Fruit fly (Drosophila melanogaster) whole organism, embryonic: Measurements from ENCODE around the gene GABA-B-R2.

ENCODE experiments used
- Adf1 ChIP-seq: fragments of 200-800 bp; sonication (Bioruptor generic); IDR thresholded peaks from 2 replicates; pipeline ENCODE4 v1.3.6; 2022; ENCODE audit warnings: missing biosample characterization, missing genetic modification characterization
- BtbVII ChIP-seq: fragments of 200-800 bp; sonication (Bioruptor generic); optimal IDR thresholded peaks from 3 replicates; lab custom pipeline; 2017; ENCODE audit warnings: missing biosample characterization, mild to moderate bottlenecking, missing genetic modification characterization
- CG10321 ChIP-seq: fragments of 200-800 bp; sonication (Bioruptor generic); IDR thresholded peaks from 2 replicates; pipeline ENCODE4 v1.3.6; 2022; ENCODE audit warnings: missing biosample characterization, missing genetic modification characterization
- CG10654 ChIP-seq: fragments of 200-800 bp; sonication (Bioruptor generic); optimal IDR thresholded peaks from 2 replicates; lab custom pipeline; 2016; ENCODE audit warnings: missing biosample characterization, missing genetic modification characterization
- CG11504 ChIP-seq: fragments of 200-800 bp; sonication (Bioruptor generic); optimal IDR thresholded peaks from 3 replicates; lab custom pipeline; 2019; ENCODE audit warnings: missing biosample characterization, mild to moderate bottlenecking, missing genetic modification characterization, moderate library complexity
- CG12236 ChIP-seq: fragments of 200-800 bp; sonication (Bioruptor generic); optimal IDR thresholded peaks from 2 replicates; lab custom pipeline; 2016; ENCODE audit warnings: missing biosample characterization, missing genetic modification characterization
- CG13296 ChIP-seq: fragments of 200-800 bp; sonication (Bioruptor generic); optimal IDR thresholded peaks from 3 replicates; lab custom pipeline; 2018; ENCODE audit warnings: missing biosample characterization, mild to moderate bottlenecking, missing genetic modification characterization
- CG16779 ChIP-seq: fragments of 200-800 bp; sonication (Bioruptor generic); IDR thresholded peaks from 2 replicates; pipeline ENCODE4 v1.3.6; 2022; ENCODE audit warnings: missing biosample characterization, missing genetic modification characterization
- CG18011 ChIP-seq: fragments of 200-800 bp; sonication (Bioruptor generic); optimal IDR thresholded peaks from 2 replicates; lab custom pipeline; 2017; ENCODE audit warnings: missing biosample characterization, missing genetic modification characterization, mild to moderate bottlenecking, moderate library complexity, missing genotype
- CG3726 ChIP-seq: fragments of 200-800 bp; sonication (Bioruptor generic); IDR thresholded peaks from 3 replicates; pipeline ENCODE4, ENCODE4 v1.3.6; 2022; ENCODE audit warnings: missing biosample characterization, missing genetic modification characterization
- CG4328 ChIP-seq: fragments of 200-800 bp; sonication (Bioruptor generic); optimal IDR thresholded peaks from 3 replicates; lab custom pipeline; 2017; ENCODE audit warnings: missing biosample characterization, missing genetic modification reagents, missing genetic modification characterization
- CG6272 ChIP-seq: fragments of 200-800 bp; sonication (Bioruptor generic); IDR thresholded peaks from 2 replicates; pipeline ENCODE4 v1.3.6; 2022; ENCODE audit warnings: missing biosample characterization, missing genetic modification characterization
- CG8478 ChIP-seq: fragments of >200 bp; optimal IDR thresholded peaks from 2 replicates; lab custom pipeline; 2018
- CG9437 ChIP-seq: fragments of 200-800 bp; sonication (Bioruptor generic); optimal IDR thresholded peaks from 2 replicates; lab custom pipeline; 2018; ENCODE audit warnings: missing biosample characterization, mild to moderate bottlenecking, missing genetic modification characterization
- CG9727 ChIP-seq: fragments of 200-800 bp; sonication (Bioruptor generic); optimal IDR thresholded peaks from 3 replicates; lab custom pipeline; 2017; ENCODE audit warnings: missing biosample characterization, mild to moderate bottlenecking, missing genetic modification characterization
- D19B ChIP-seq: fragments of 200-800 bp; sonication (Bioruptor generic); optimal IDR thresholded peaks from 2 replicates; lab custom pipeline; 2017; ENCODE audit warnings: missing biosample characterization, mild to moderate bottlenecking, missing genetic modification characterization
- Dp ChIP-seq: fragments of 200-800 bp; sonication (Bioruptor generic); optimal IDR thresholded peaks from 2 replicates; lab custom pipeline; 2018; ENCODE audit warnings: missing biosample characterization, mild to moderate bottlenecking, missing genetic modification characterization, moderate library complexity
- E2f1 ChIP-seq: fragments of 200-800 bp; sonication (Bioruptor generic); IDR thresholded peaks from 2 replicates; pipeline ENCODE4 v1.3.6; 2022; ENCODE audit warnings: missing biosample characterization, missing genetic modification characterization
- Eip74EF ChIP-seq, 2 experiments: fragments of 200-800 bp in 1 of 2; fragments of >200 bp in 1 of 2; sonication (Bioruptor generic) in 1 of 2; optimal IDR thresholded peaks; 2 replicates each; lab custom pipeline; 2017 to 2019; ENCODE audit warnings: missing biosample characterization in 2 of 2, missing genetic modification characterization in 2 of 2, mild to moderate bottlenecking in 1 of 2, moderate library complexity in 1 of 2
- Ets65A ChIP-seq: fragments of 200-800 bp; sonication (Bioruptor generic); peaks from one replicate; lab custom pipeline; 2016; ENCODE audit warnings: missing biosample characterization, missing genetic modification characterization
- Fer3 ChIP-seq: fragments of 200-800 bp; sonication (Bioruptor generic); optimal IDR thresholded peaks from 2 replicates; lab custom pipeline; 2018; ENCODE audit warnings: missing biosample characterization, mild to moderate bottlenecking, missing genetic modification characterization, moderate library complexity
- H2.0 ChIP-seq: fragments of 200-800 bp; sonication (Bioruptor generic); IDR thresholded peaks from 2 replicates; pipeline ENCODE4 v1.3.6; 2022; ENCODE audit warnings: missing biosample characterization, missing genetic modification characterization
- HHEX ChIP-seq: fragments of 200-800 bp; sonication (Bioruptor generic); optimal IDR thresholded peaks from 3 replicates; lab custom pipeline; 2017; ENCODE audit warnings: missing biosample characterization, mild to moderate bottlenecking, missing genetic modification characterization, missing genetic modification reagents
- Med ChIP-seq: fragments of 200-800 bp; sonication (Bioruptor generic); peaks from one replicate; lab custom pipeline; 2016; ENCODE audit warnings: missing biosample characterization, missing genetic modification characterization, mild to moderate bottlenecking, inconsistent platforms, moderate library complexity
- Optix ChIP-seq: fragments of 200-800 bp; sonication (Bioruptor generic); IDR thresholded peaks from 3 replicates; pipeline ENCODE4 v1.3.6; 2022; ENCODE audit warnings: missing biosample characterization, missing genetic modification characterization
- Rfx ChIP-seq: fragments of 200-800 bp; sonication (Bioruptor generic); IDR thresholded peaks from 2 replicates; pipeline ENCODE4 v1.3.6; 2022; ENCODE audit warnings: missing biosample characterization, missing genetic modification characterization
- abd-A ChIP-seq: fragments of 200-800 bp; sonication (Bioruptor generic); optimal IDR thresholded peaks from 3 replicates; lab custom pipeline; 2019; ENCODE audit warnings: missing biosample characterization, mild to moderate bottlenecking, missing genetic modification characterization, moderate library complexity
- al ChIP-seq: fragments of 200-800 bp; sonication (Bioruptor generic); IDR thresholded peaks from 2 replicates; pipeline ENCODE4 v1.3.6; 2022; ENCODE audit warnings: missing biosample characterization, missing genetic modification characterization
- chinmo ChIP-seq: fragments of 200-800 bp; sonication (Bioruptor generic); IDR thresholded peaks from 4 replicates; pipeline ENCODE4 v1.3.6; 2022; ENCODE audit warnings: missing biosample characterization, missing genetic modification characterization; ENCODE audit not compliant: partially characterized antibody
- crol ChIP-seq: fragments of 200-800 bp; sonication (Bioruptor generic); IDR thresholded peaks from 2 replicates; pipeline ENCODE4 v1.3.6; 2022; ENCODE audit warnings: missing biosample characterization, missing genetic modification characterization
- dysf ChIP-seq: fragments of 200-800 bp; sonication (Bioruptor generic); IDR thresholded peaks from 3 replicates; pipeline ENCODE4 v1.3.6; 2022; ENCODE audit warnings: missing biosample characterization, missing genetic modification characterization
- kah ChIP-seq: fragments of 200-800 bp; sonication (Bioruptor generic); optimal IDR thresholded peaks from 2 replicates; lab custom pipeline; 2018; ENCODE audit warnings: missing biosample characterization, mild to moderate bottlenecking, missing genetic modification characterization
- kni ChIP-seq: fragments of 200-800 bp; sonication (Bioruptor generic); optimal IDR thresholded peaks from 3 replicates; lab custom pipeline; 2017; ENCODE audit warnings: mild to moderate bottlenecking, missing biosample characterization, missing genetic modification reagents, missing genetic modification characterization
- nerfin-1 ChIP-seq: fragments of 200-800 bp; sonication (Bioruptor generic); optimal IDR thresholded peaks from 3 replicates; lab custom pipeline; 2019; ENCODE audit warnings: missing biosample characterization, mild to moderate bottlenecking, missing genetic modification characterization, moderate library complexity
- nom ChIP-seq: fragments of 200-800 bp; sonication (Bioruptor generic); optimal IDR thresholded peaks from 2 replicates; lab custom pipeline; 2017; ENCODE audit warnings: missing biosample characterization, missing genetic modification characterization, mild to moderate bottlenecking, moderate library complexity, missing genetic modification reagents
- onecut ChIP-seq: fragments of 200-800 bp; sonication (Bioruptor generic); IDR thresholded peaks from 2 replicates; pipeline ENCODE4 v1.3.6; 2022; ENCODE audit warnings: missing biosample characterization, missing genetic modification characterization
- pan ChIP-seq, 4 experiments: fragments of >200 bp in 3 of 4; fragments of 200-800 bp in 1 of 4; sonication (Bioruptor generic) in 1 of 4; optimal IDR thresholded peaks in 3 of 4; IDR thresholded peaks in 1 of 4; 2 replicates each; pipeline versions ENCODE4 v1.3.6 to Lab custom; 2017 to 2022; ENCODE audit warnings: missing biosample characterization in 2 of 4, missing genetic modification characterization in 2 of 4, mixed read lengths in 1 of 4
- pho ChIP-seq: fragments of 200-800 bp; sonication (Bioruptor generic); optimal IDR thresholded peaks from 2 replicates; lab custom pipeline; 2016; ENCODE audit warnings: missing biosample characterization, missing genetic modification characterization
- phol ChIP-seq: fragments of 200-800 bp; sonication (Bioruptor generic); optimal IDR thresholded peaks from 3 replicates; lab custom pipeline; 2018; ENCODE audit warnings: missing biosample characterization, mild to moderate bottlenecking, missing genetic modification characterization, moderate library complexity
- pita ChIP-seq: fragments of 200-800 bp; sonication (Bioruptor generic); optimal IDR thresholded peaks from 2 replicates; lab custom pipeline; 2017; ENCODE audit warnings: missing biosample characterization, mild to moderate bottlenecking, missing genetic modification characterization
- pum ChIP-seq: fragments of 200-800 bp; sonication (Bioruptor generic); optimal IDR thresholded peaks from 2 replicates; lab custom pipeline; 2016; ENCODE audit warnings: missing biosample characterization, missing genetic modification characterization
- row ChIP-seq: fragments of 200-800 bp; sonication (Bioruptor generic); IDR thresholded peaks from 3 replicates; pipeline ENCODE4 v1.3.6; 2022; ENCODE audit warnings: missing biosample characterization, missing genetic modification characterization
- sd ChIP-seq: fragments of 200-800 bp; sonication (Bioruptor generic); optimal IDR thresholded peaks from 3 replicates; lab custom pipeline; 2018; ENCODE audit warnings: missing biosample characterization, mild to moderate bottlenecking, missing genetic modification characterization, moderate library complexity
- tio ChIP-seq: fragments of 200-800 bp; sonication (Bioruptor generic); optimal IDR thresholded peaks from 2 replicates; lab custom pipeline; 2017; ENCODE audit warnings: missing biosample characterization, missing genetic modification characterization, inconsistent platforms
- tll ChIP-seq, 2 experiments: fragments of 200-800 bp in 1 of 2; fragments of >200 bp in 1 of 2; sonication (Bioruptor generic) in 1 of 2; optimal IDR thresholded peaks; 2 replicates each; lab custom pipeline; 2017 to 2019; ENCODE audit warnings: missing biosample characterization in 2 of 2, missing genetic modification characterization in 2 of 2, mild to moderate bottlenecking in 1 of 2, moderate library complexity in 1 of 2
- zen ChIP-seq: fragments of 200-800 bp; sonication (Bioruptor generic); optimal IDR thresholded peaks from 3 replicates; lab custom pipeline; 2018; ENCODE audit warnings: missing biosample characterization, mild to moderate bottlenecking, missing genetic modification characterization, moderate library complexity

The GABA-B-R2 gene

dm6 chr3R:21808622-21809347 lies 33.1 kb upstream of the GABA-B-R2 start (continued):
- TF ChIP-seq CG9437 (peak; percentile 6), onecut (GFP tag; lab: Robert Waterston, UW) (peak; percentile 38; the same call in 1 of the 2 replicates), tll (GFP tag; optimal IDR thresholded peaks at IDR 0.05; lab: Kevin White, UChicago) (peak in 1 of 2 experiments; percentile 47), pan (optimal IDR thresholded peaks at IDR 0.05; lab: Kevin White, UChicago) (no peak), pan (GFP tag; optimal IDR thresholded peaks at IDR 0.05 in 1 of 2, IDR thresholded peaks at IDR 0.05 in 1 of 2) (peak in 1 of 2 experiments; percentile 24), pita (GFP tag; lab: Kevin White, UChicago) (no peak), Rfx (GFP tag; lab: Robert Waterston, UW) (0 out of 2 replicates have a peak, but pooled peaks have one; percentile 16), Eip74EF (GFP tag; optimal IDR thresholded peaks at IDR 0.05; lab: Kevin White, UChicago) (no peak), HHEX (GFP tag; lab: Kevin White, UChicago) (peak; percentile 18), phol (tag; lab: Kevin White, UChicago) (peak; percentile 21), row (GFP tag; lab: Robert Waterston, UW) (peak; percentile 46), tio (GFP tag; lab: Kevin White, UChicago) (peak; percentile 11), CG6272 (GFP tag; lab: Robert Waterston, UW) (no peak), CG16779 (GFP tag; lab: Robert Waterston, UW) (peak; percentile 69; the same call in 1 of the 2 replicates), zen (tag; lab: Kevin White, UChicago) (no peak), dysf (GFP tag; lab: Robert Waterston, UW) (0 out of 3 replicates have a peak, but pooled peaks have one; percentile 26), CG8478 (lab: Kevin White, UChicago) (peak; percentile 83), Dp (GFP tag; lab: Kevin White, UChicago) (no peak), CG10654 (GFP tag; lab: Kevin White, UChicago) (no peak), CG11504 (tag; lab: Kevin White, UChicago) (peak; percentile 45), CG13296 (GFP tag; lab: Kevin White, UChicago) (peak; percentile 30), Med (peak; percentile 57), Fer3 (tag; lab: Kevin White, UChicago) (peak; percentile 4), CG10321 (peak; percentile 87), pum (GFP tag; lab: Kevin White, UChicago) (no peak), chinmo (0 out of 4 replicates have a peak, but pooled peaks have one; percentile 10), CG9727 (peak; percentile 25), nom (GFP tag; lab: Kevin White, UChicago) (peak; percentile 22)

dm6 chr3R:21807264-21807663 lies 31.6 kb upstream of the GABA-B-R2 start:
- TF ChIP-seq crol (GFP tag; lab: Robert Waterston, UW) (peak; percentile 59), Optix (GFP tag; lab: Robert Waterston, UW) (no peak), CG12236 (GFP tag; lab: Kevin White, UChicago) (no peak), sd (tag; lab: Kevin White, UChicago) (peak; percentile 13), nerfin-1 (tag; lab: Kevin White, UChicago) (peak; percentile 68), zen (tag; lab: Kevin White, UChicago) (no peak), CG4328 (GFP tag; lab: Kevin White, UChicago) (no peak)
- TF ChIP-seq, all 482 proteins: peak for 3

dm6 chr3R:21793760-21794159 lies 18.1 kb upstream of the GABA-B-R2 start:
- TF ChIP-seq pho (GFP tag; lab: Kevin White, UChicago) (no peak), CG18011 (no peak), kah (GFP tag; lab: Kevin White, UChicago) (no peak), Ets65A (GFP tag; lab: Kevin White, UChicago) (peak; percentile 60), H2.0 (GFP tag; lab: Robert Waterston, UW) (no peak), kni (no peak), abd-A (tag; lab: Kevin White, UChicago) (peak; percentile 96), CG3726 (GFP tag; lab: Robert Waterston, UW) (no peak), tll (GFP tag; optimal IDR thresholded peaks at IDR 0.05; lab: Kevin White, UChicago) (no peak), BtbVII (GFP tag; lab: Kevin White, UChicago) (no peak), Adf1 (GFP tag; lab: Robert Waterston, UW) (peak; percentile 22; the same call in 1 of the 2 replicates), al (GFP tag; lab: Robert Waterston, UW) (no peak), D19B (GFP tag; lab: Kevin White, UChicago) (no peak), E2f1 (GFP tag; lab: Robert Waterston, UW) (no peak)
